6 worm cellular contexts compared by ENCODE assay signal in genomic region chrIV:6880415-6880814, ce11.
A peak's percentile ranks its signal among the peaks of the same experiment; 100 is the strongest.
TF ChIP-seq lines count a peak whose summit lies in the region.

No protein-coding gene starts in this region.

TF ChIP-seq in whole organism, L1 larva, 84 proteins besides CTCF, POLR2A, EP300 and RAD21 (continues in another document):
- TF ChIP-seq ceh-63 (GFP tag; optimal IDR thresholded peaks at IDR 0.05; lab: Kevin White, UChicago) (no peak), nhr-28 (tag; optimal IDR thresholded peaks at IDR 0.05; lab: Kevin White, UChicago) (no peak), jun-1 (tag; optimal IDR thresholded peaks at IDR 0.05; lab: Kevin White, UChicago) (peak; percentile 59), ceh-82 (tag; optimal IDR thresholded peaks at IDR 0.05; lab: Kevin White, UChicago) (no peak), lin-35 (GFP tag; optimal IDR thresholded peaks at IDR 0.05; lab: Kevin White, UChicago) (peak in 1 of 2 experiments; percentile 23), dpl-1 (GFP tag; optimal IDR thresholded peaks at IDR 0.05; lab: Kevin White, UChicago) (no peak), fos-1 (tag; optimal IDR thresholded peaks at IDR 0.05; lab: Kevin White, UChicago) (no peak), C04F5.9 (tag; optimal IDR thresholded peaks at IDR 0.05; lab: Kevin White, UChicago) (no peak), elt-2 (tag; optimal IDR thresholded peaks at IDR 0.05; lab: Kevin White, UChicago) (peak; percentile 97), mef-2 (tag; optimal IDR thresholded peaks at IDR 0.05; lab: Kevin White, UChicago) (no peak), nhr-90 (tag; optimal IDR thresholded peaks at IDR 0.05; lab: Kevin White, UChicago; ENCODE audit: poor library complexity) (peak; percentile 14), efl-1 (optimal IDR thresholded peaks at IDR 0.05; lab: Kevin White, UChicago) (no peak), efl-1 (GFP tag; optimal IDR thresholded peaks at IDR 0.05 in 1 of 2; lab: Kevin White, UChicago) (peak in 1 of 2 experiments; percentile 81), skn-1 (tag; optimal IDR thresholded peaks at IDR 0.05; lab: Kevin White, UChicago) (no peak), ztf-11 (tag; optimal IDR thresholded peaks at IDR 0.05; lab: Kevin White, UChicago) (no peak)

TF ChIP-seq in whole organism, L2 larva, 48 proteins besides CTCF, POLR2A, EP300 and RAD21 (continues in another document):
- TF ChIP-seq R02D3.7 (tag; optimal IDR thresholded peaks at IDR 0.05; lab: Kevin White, UChicago) (no peak), F13H6.1 (tag; optimal IDR thresholded peaks at IDR 0.05; lab: Kevin White, UChicago) (peak; percentile 0), nhr-237 (tag; optimal IDR thresholded peaks at IDR 0.05; lab: Kevin White, UChicago) (no peak), unc-55 (GFP tag; optimal IDR thresholded peaks at IDR 0.05; lab: Kevin White, UChicago) (no peak), crh-2 (tag; optimal IDR thresholded peaks at IDR 0.05; lab: Kevin White, UChicago) (peak; percentile 33), lin-39 (tag; optimal IDR thresholded peaks at IDR 0.05; lab: Kevin White, UChicago) (no peak), fos-1 (tag; optimal IDR thresholded peaks at IDR 0.05; lab: Kevin White, UChicago) (peak; percentile 87), mdl-1 (tag; optimal IDR thresholded peaks at IDR 0.05; lab: Kevin White, UChicago) (no peak), sma-3 (GFP tag; optimal IDR thresholded peaks at IDR 0.05; lab: Kevin White, UChicago) (peak; percentile 19), nhr-10 (tag; optimal IDR thresholded peaks at IDR 0.05; lab: Kevin White, UChicago) (no peak), sma-9 (GFP tag; optimal IDR thresholded peaks at IDR 0.05; lab: Kevin White, UChicago) (peak; percentile 86), sma-9 (tag; optimal IDR thresholded peaks at IDR 0.05; lab: Kevin White, UChicago) (no peak), zag-1 (tag; optimal IDR thresholded peaks at IDR 0.05; lab: Kevin White, UChicago) (no peak), ZK546.5 (tag; optimal IDR thresholded peaks at IDR 0.05; lab: Kevin White, UChicago) (no peak), snpc-4 (tag; optimal IDR thresholded peaks at IDR 0.05; lab: Kevin White, UChicago) (no peak), gmeb-1 (tag; optimal IDR thresholded peaks at IDR 0.05; lab: Kevin White, UChicago) (peak; percentile 42)

TF ChIP-seq in whole organism, L3 larva, 47 proteins besides CTCF, POLR2A, EP300 and RAD21:
- TF ChIP-seq jun-1 (tag; optimal IDR thresholded peaks at IDR 0.05; lab: Kevin White, UChicago) (peak; percentile 53), mdl-1 (tag; optimal IDR thresholded peaks at IDR 0.05; lab: Kevin White, UChicago) (no peak), nfya-1 (tag; optimal IDR thresholded peaks at IDR 0.05; lab: Kevin White, UChicago; ENCODE audit: insufficient read depth) (no peak), pqm-1 (tag; optimal IDR thresholded peaks at IDR 0.05; lab: Kevin White, UChicago) (peak; percentile 97), elt-2 (tag; optimal IDR thresholded peaks at IDR 0.05; lab: Kevin White, UChicago) (peak; percentile 98), ceh-16 (tag; optimal IDR thresholded peaks at IDR 0.05; lab: Kevin White, UChicago) (no peak), pha-4 (tag; optimal IDR thresholded peaks at IDR 0.05; lab: Kevin White, UChicago) (peak; percentile 4)
TF ChIP-seq in whole organism, L3 larva: peak in this region for 4.

TF ChIP-seq in whole organism, L4 larva, 104 proteins besides CTCF, POLR2A, EP300 and RAD21 (continues in another document):
- TF ChIP-seq nhr-48 (tag; optimal IDR thresholded peaks at IDR 0.05; lab: Kevin White, UChicago): peak; percentile 87
- TF ChIP-seq dve-1 (tag; optimal IDR thresholded peaks at IDR 0.05; lab: Kevin White, UChicago; ENCODE audit: insufficient read depth): peak; percentile 92
- no peak for TF ChIP-seq daf-16 (GFP tag; optimal IDR thresholded peaks at IDR 0.05; lab: Kevin White, UChicago)
- TF ChIP-seq daf-16 (tag; optimal IDR thresholded peaks at IDR 0.05; lab: Kevin White, UChicago): peak; percentile 59
- TF ChIP-seq lin-1 (GFP tag; IDR thresholded peaks at IDR 0.05; lab: Robert Waterston, UW): peak; percentile 83
- peak; percentile 25 for TF ChIP-seq nhr-6 (tag; optimal IDR thresholded peaks at IDR 0.05; lab: Kevin White, UChicago)
- peak in 1 of 2 experiments; percentile 18 for TF ChIP-seq mdl-1 (tag; optimal IDR thresholded peaks at IDR 0.05; lab: Kevin White, UChicago)
- TF ChIP-seq Y75B8A.6 (GFP tag; IDR thresholded peaks at IDR 0.05; lab: Robert Waterston, UW): 0 out of 2 replicates have a peak, but pooled peaks have one; percentile 21
- no peak for TF ChIP-seq snpc-1.2 (GFP tag; IDR thresholded peaks at IDR 0.05; lab: Robert Waterston, UW)
- no peak for TF ChIP-seq lir-3 (tag; optimal IDR thresholded peaks at IDR 0.05; lab: Kevin White, UChicago)
- TF ChIP-seq snpc-4 (tag; optimal IDR thresholded peaks at IDR 0.05; lab: Kevin White, UChicago): no peak
- TF ChIP-seq ztf-7 (tag; optimal IDR thresholded peaks at IDR 0.05; lab: Kevin White, UChicago): no peak
- TF ChIP-seq F44E2.7 (GFP tag; IDR thresholded peaks at IDR 0.05; lab: Robert Waterston, UW): no peak
- TF ChIP-seq ces-1 (GFP tag; optimal IDR thresholded peaks at IDR 0.05; lab: Kevin White, UChicago): no peak
- TF ChIP-seq set-16 (GFP tag; IDR thresholded peaks at IDR 0.05; lab: Robert Waterston, UW): no peak
- peak; percentile 76 for TF ChIP-seq tra-1 (GFP tag; IDR thresholded peaks at IDR 0.05; lab: Robert Waterston, UW)
- peak; percentile 59 for TF ChIP-seq hlh-30 (tag; optimal IDR thresholded peaks at IDR 0.05; lab: Kevin White, UChicago; ENCODE audit: insufficient read depth)
- peak; percentile 85 for TF ChIP-seq pqm-1 (tag; optimal IDR thresholded peaks at IDR 0.05; lab: Kevin White, UChicago)
- TF ChIP-seq fkh-10 (GFP tag; optimal IDR thresholded peaks at IDR 0.05; lab: Kevin White, UChicago): no peak

TF ChIP-seq in whole organism, late embryonic, 69 proteins besides CTCF, POLR2A, EP300 and RAD21:
- no peak for TF ChIP-seq ztf-16 (tag; optimal IDR thresholded peaks at IDR 0.05; lab: Kevin White, UChicago)
- no peak for TF ChIP-seq sox-2 (GFP tag; IDR thresholded peaks at IDR 0.05; lab: Robert Waterston, UW)
- no peak for TF ChIP-seq K09A11.1 (tag; optimal IDR thresholded peaks at IDR 0.05; lab: Kevin White, UChicago; ENCODE audit: insufficient read depth)
- TF ChIP-seq madf-2 (tag; optimal IDR thresholded peaks at IDR 0.05; lab: Kevin White, UChicago): no peak
- TF ChIP-seq elt-2 (tag; optimal IDR thresholded peaks at IDR 0.05; lab: Kevin White, UChicago): peak; percentile 13
- no peak for TF ChIP-seq ets-4 (tag; optimal IDR thresholded peaks at IDR 0.05; lab: Kevin White, UChicago)
- no peak for TF ChIP-seq ceh-34 (tag; optimal IDR thresholded peaks at IDR 0.05; lab: Kevin White, UChicago)

TF ChIP-seq in whole organism, young adult, 124 proteins besides CTCF, POLR2A, EP300 and RAD21:
- TF ChIP-seq T26A5.8 (tag; optimal IDR thresholded peaks at IDR 0.05; lab: Kevin White, UChicago) (no peak), madf-10 (tag; optimal IDR thresholded peaks at IDR 0.05; lab: Kevin White, UChicago) (no peak), attf-3 (GFP tag; conservative IDR thresholded peaks at IDR 0.05; lab: Robert Waterston, UW) (no peak), tbp1 (GFP tag; optimal IDR thresholded peaks at IDR 0.05; lab: Kevin White, UChicago) (peak; percentile 17), let-607 (tag; optimal IDR thresholded peaks at IDR 0.05; lab: Kevin White, UChicago) (peak in 1 of 2 experiments; percentile 55), hmg-20 (GFP tag; IDR thresholded peaks at IDR 0.05; lab: Robert Waterston, UW) (no peak), madf-8 (GFP tag; conservative IDR thresholded peaks at IDR 0.05; lab: Robert Waterston, UW) (no peak), mcd-1 (GFP tag; IDR thresholded peaks at IDR 0.05; lab: Robert Waterston, UW) (no peak), aptf-3 (GFP tag; IDR thresholded peaks at IDR 0.05; lab: Robert Waterston, UW) (no peak), nfyb-1 (GFP tag; IDR thresholded peaks at IDR 0.05; lab: Robert Waterston, UW) (0 out of 2 replicates have a peak, but pooled peaks have one; percentile 47), Y56A3A.18 (GFP tag; IDR thresholded peaks at IDR 0.05; lab: Robert Waterston, UW) (0 out of 2 replicates have a peak, but pooled peaks have one; percentile 42), tlf-1 (GFP tag; optimal IDR thresholded peaks at IDR 0.05; lab: Kevin White, UChicago) (peak; percentile 8), nfya-1 (tag; optimal IDR thresholded peaks at IDR 0.05; lab: Kevin White, UChicago; ENCODE audit: borderline replicate concordance, insufficient read depth) (no peak), F37B4.10 (GFP tag; IDR thresholded peaks at IDR 0.05; lab: Robert Waterston, UW) (no peak), unc-62 (GFP tag; optimal IDR thresholded peaks at IDR 0.05; lab: Kevin White, UChicago) (peak; percentile 16), nhr-90 (tag; optimal IDR thresholded peaks at IDR 0.05; lab: Kevin White, UChicago) (no peak), ztf-22 (GFP tag; optimal IDR thresholded peaks at IDR 0.05; lab: Kevin White, UChicago) (peak; percentile 75), lin-26 (GFP tag; IDR thresholded peaks at IDR 0.05; lab: Robert Waterston, UW) (no peak), nfya-2 (GFP tag; IDR thresholded peaks at IDR 0.05; lab: Robert Waterston, UW) (no peak), cebp-1 (GFP tag; IDR thresholded peaks at IDR 0.05; lab: Robert Waterston, UW) (no peak), cebp-1 (tag; optimal IDR thresholded peaks at IDR 0.05; lab: Kevin White, UChicago) (peak; percentile 27), sptf-2 (GFP tag; optimal IDR thresholded peaks at IDR 0.05; lab: Kevin White, UChicago) (no peak), snpc-1.3 (tag; optimal IDR thresholded peaks at IDR 0.05; lab: Kevin White, UChicago; ENCODE audit: insufficient read depth) (no peak), nhr-80 (tag; optimal IDR thresholded peaks at IDR 0.05; lab: Kevin White, UChicago) (peak; percentile 81), egl-44 (GFP tag; IDR thresholded peaks at IDR 0.05; lab: Robert Waterston, UW) (0 out of 2 replicates have a peak, but pooled peaks have one; percentile 13), atf-7 (tag; optimal IDR thresholded peaks at IDR 0.05; lab: Kevin White, UChicago) (peak; percentile 71), hlh-12 (tag; optimal IDR thresholded peaks at IDR 0.05; lab: Kevin White, UChicago) (no peak), hsf-1 (GFP tag; IDR thresholded peaks at IDR 0.05; lab: Robert Waterston, UW) (no peak), ets-4 (GFP tag; optimal IDR thresholded peaks at IDR 0.05; lab: Kevin White, UChicago) (peak; percentile 49), ztf-18 (tag; optimal IDR thresholded peaks at IDR 0.05; lab: Kevin White, UChicago) (no peak)
